Worm (Caenorhabditis elegans): ENCODE results near the gene nhr-141.

- TF ChIP-seq ama-1 (optimal IDR thresholded peaks at IDR 0.05) (no peak), unc-39 (tag; optimal IDR thresholded peaks at IDR 0.05) (no peak), nhr-28 (tag; optimal IDR thresholded peaks at IDR 0.05) (no peak), nhr-12 (tag; optimal IDR thresholded peaks at IDR 0.05) (no peak), ztf-4 (tag; optimal IDR thresholded peaks at IDR 0.05) (no peak)
Observed at ce11 chrV:7411695-7412094, 32.8 kb upstream of the nhr-141 start, which contains the start of gene str-41.

Data from whole organism, L3 larva.